Fruit fly (Drosophila melanogaster) whole organism, embryonic: ENCODE measurements around the gene CG43345.

Source experiments
- Ada2b ChIP-seq: fragments of 200-800 bp; sonication (Bioruptor generic); IDR thresholded peaks from 2 replicates; pipeline ENCODE4 v1.3.6; 2022; ENCODE audit warnings: missing biosample characterization, missing genetic modification characterization
- Adf1 ChIP-seq: fragments of 200-800 bp; sonication (Bioruptor generic); IDR thresholded peaks from 2 replicates; pipeline ENCODE4 v1.3.6; 2022; ENCODE audit warnings: missing biosample characterization, missing genetic modification characterization
- B-H1 ChIP-seq: fragments of 200-800 bp; sonication (Bioruptor generic); IDR thresholded peaks from 3 replicates; pipeline ENCODE4 v1.3.6; 2022; ENCODE audit warnings: missing biosample characterization, missing genetic modification characterization
- BtbVII ChIP-seq: fragments of 200-800 bp; sonication (Bioruptor generic); optimal IDR thresholded peaks from 3 replicates; lab custom pipeline; 2017; ENCODE audit warnings: missing biosample characterization, mild to moderate bottlenecking, missing genetic modification characterization
- CG10462 ChIP-seq: fragments of 200-800 bp; sonication (Bioruptor generic); optimal IDR thresholded peaks from 2 replicates; lab custom pipeline; 2016; ENCODE audit warnings: missing biosample characterization, missing genetic modification characterization
- CG11456 ChIP-seq: fragments of 200-800 bp; sonication (Bioruptor generic); IDR thresholded peaks from 3 replicates; pipeline ENCODE4 v1.3.6; 2022; ENCODE audit warnings: missing biosample characterization, missing genetic modification characterization
- CG12104 ChIP-seq: fragments of 200-800 bp; sonication (Bioruptor generic); optimal IDR thresholded peaks from 3 replicates; lab custom pipeline; 2016; ENCODE audit warnings: missing biosample characterization, missing genetic modification characterization
- CG13123 ChIP-seq: fragments of 200-800 bp; sonication (Bioruptor generic); optimal IDR thresholded peaks from 2 replicates; lab custom pipeline; 2016; ENCODE audit warnings: missing biosample characterization, missing genetic modification characterization
- CG14050 ChIP-seq: fragments of 200-800 bp; sonication (Bioruptor generic); IDR thresholded peaks from 3 replicates; pipeline ENCODE4 v1.3.6; 2022; ENCODE audit warnings: missing biosample characterization, missing genetic modification characterization
- CG14710 ChIP-seq: fragments of 200-800 bp; sonication (Bioruptor generic); optimal IDR thresholded peaks from 3 replicates; lab custom pipeline; 2019; ENCODE audit warnings: missing biosample characterization, mild to moderate bottlenecking, missing genetic modification characterization, moderate library complexity
- CG1602 ChIP-seq: fragments of 200-800 bp; sonication (Bioruptor generic); optimal IDR thresholded peaks from 3 replicates; lab custom pipeline; 2016; ENCODE audit warnings: missing biosample characterization, missing genetic modification characterization
- CG17186 ChIP-seq: fragments of 200-800 bp; sonication (Bioruptor generic); optimal IDR thresholded peaks from 3 replicates; lab custom pipeline; 2017; ENCODE audit warnings: missing biosample characterization, missing genetic modification reagents, missing genetic modification characterization
- CG17385 ChIP-seq: fragments of 200-800 bp; sonication (Bioruptor generic); optimal IDR thresholded peaks from 3 replicates; lab custom pipeline; 2018; ENCODE audit warnings: missing biosample characterization, mild to moderate bottlenecking, missing genetic modification characterization
- CG18599 ChIP-seq: fragments of 200-800 bp; sonication (Bioruptor generic); optimal IDR thresholded peaks from 3 replicates; lab custom pipeline; 2017; ENCODE audit warnings: missing biosample characterization, missing genetic modification characterization, mild to moderate bottlenecking, moderate library complexity, missing genetic modification reagents
- CG18619 ChIP-seq: fragments of 200-800 bp; sonication (Bioruptor generic); optimal IDR thresholded peaks from 3 replicates; lab custom pipeline; 2017; ENCODE audit warnings: missing biosample characterization, mild to moderate bottlenecking, missing genetic modification characterization
- CG31365 ChIP-seq: fragments of 200-800 bp; sonication (Bioruptor generic); optimal IDR thresholded peaks from 2 replicates; lab custom pipeline; 2018; ENCODE audit warnings: missing biosample characterization, mild to moderate bottlenecking, missing genetic modification characterization
- CG33557 ChIP-seq: fragments of 200-800 bp; sonication (Bioruptor generic); optimal IDR thresholded peaks from 2 replicates; lab custom pipeline; 2019; ENCODE audit warnings: missing biosample characterization, mild to moderate bottlenecking, missing genetic modification characterization, moderate library complexity
- CG34422 ChIP-seq: fragments of 200-800 bp; sonication (Bioruptor generic); IDR thresholded peaks from 3 replicates; pipeline ENCODE4 v1.3.6; 2022; ENCODE audit warnings: missing biosample characterization, missing genetic modification characterization
- CG6175 ChIP-seq: fragments of 200-800 bp; sonication (Bioruptor generic); IDR thresholded peaks from 3 replicates; pipeline ENCODE4 v1.3.6; 2022; ENCODE audit warnings: missing biosample characterization, missing genetic modification characterization
- CG6683 ChIP-seq: fragments of 200-800 bp; sonication (Bioruptor generic); optimal IDR thresholded peaks from 2 replicates; lab custom pipeline; 2017; ENCODE audit warnings: missing biosample characterization, mild to moderate bottlenecking, missing genetic modification characterization, missing genetic modification reagents
- CG7786 ChIP-seq: fragments of 200-800 bp; sonication (Bioruptor generic); optimal IDR thresholded peaks from 2 replicates; lab custom pipeline; 2016; ENCODE audit warnings: missing biosample characterization, missing genetic modification characterization
- CG8290 ChIP-seq, 3 experiments: fragments of 200-800 bp; sonication (Bioruptor generic); optimal IDR thresholded peaks; 2 replicates each; lab custom pipeline; 2016 to 2019; ENCODE audit warnings: missing biosample characterization in 3 of 3, missing genetic modification characterization in 3 of 3, mild to moderate bottlenecking in 2 of 3, moderate library complexity in 1 of 3
- CG9876 ChIP-seq: fragments of 200-800 bp; sonication (Bioruptor generic); optimal IDR thresholded peaks from 2 replicates; lab custom pipeline; 2016; ENCODE audit warnings: missing biosample characterization, missing genetic modification characterization
- Camta ChIP-seq: fragments of 200-800 bp; sonication (Bioruptor generic); optimal IDR thresholded peaks from 2 replicates; lab custom pipeline; 2016; ENCODE audit warnings: missing biosample characterization, missing genetic modification characterization
- Dip3 ChIP-seq: fragments of 200-800 bp; sonication (Bioruptor generic); optimal IDR thresholded peaks from 3 replicates; lab custom pipeline; 2016; ENCODE audit warnings: missing biosample characterization, missing genetic modification characterization
- Ets97D ChIP-seq: fragments of 200-800 bp; sonication (Bioruptor generic); optimal IDR thresholded peaks from 3 replicates; lab custom pipeline; 2016; ENCODE audit warnings: missing biosample characterization, missing genetic modification characterization
- Hr51 ChIP-seq, 2 experiments: fragments of 200-800 bp; sonication (Bioruptor generic); optimal IDR thresholded peaks; 2 replicates in 1 of 2; 3 replicates in 1 of 2; lab custom pipeline; 2016 to 2018; ENCODE audit warnings: missing biosample characterization in 2 of 2, missing genetic modification characterization in 2 of 2, mild to moderate bottlenecking in 1 of 2, moderate library complexity in 1 of 2
- MTF-1 ChIP-seq: fragments of 200-800 bp; sonication (Bioruptor generic); optimal IDR thresholded peaks from 2 replicates; lab custom pipeline; 2018; ENCODE audit warnings: missing biosample characterization, mild to moderate bottlenecking, missing genetic modification characterization, borderline replicate concordance
- Max ChIP-seq: fragments of 200-800 bp; sonication (Bioruptor generic); optimal IDR thresholded peaks from 2 replicates; lab custom pipeline; 2016; ENCODE audit warnings: missing biosample characterization, mild to moderate bottlenecking, missing genetic modification characterization
- Myb ChIP-seq: fragments of 200-800 bp; sonication (Bioruptor generic); optimal IDR thresholded peaks from 2 replicates; lab custom pipeline; 2016; ENCODE audit warnings: missing biosample characterization, missing genetic modification characterization
- NC2β ChIP-seq: fragments of 200-800 bp; sonication (Bioruptor generic); optimal IDR thresholded peaks from 2 replicates; lab custom pipeline; 2016; ENCODE audit warnings: missing biosample characterization, missing genetic modification characterization
- NFAT ChIP-seq: fragments of 200-800 bp; sonication (Bioruptor generic); IDR thresholded peaks from 2 replicates; pipeline ENCODE4 v1.3.6; 2022; ENCODE audit warnings: missing biosample characterization, missing genetic modification characterization
- NfI ChIP-seq: fragments of 200-800 bp; sonication (Bioruptor generic); optimal IDR thresholded peaks from 3 replicates; lab custom pipeline; 2018; ENCODE audit warnings: missing biosample characterization, mild to moderate bottlenecking, missing genetic modification characterization, moderate library complexity
- Oli ChIP-seq: fragments of 200-800 bp; sonication (Bioruptor generic); optimal IDR thresholded peaks from 2 replicates; lab custom pipeline; 2018; ENCODE audit warnings: missing biosample characterization, mild to moderate bottlenecking, missing genetic modification characterization, moderate library complexity
- Optix ChIP-seq: fragments of 200-800 bp; sonication (Bioruptor generic); IDR thresholded peaks from 3 replicates; pipeline ENCODE4 v1.3.6; 2022; ENCODE audit warnings: missing biosample characterization, missing genetic modification characterization
- TFAM ChIP-seq: fragments of 200-800 bp; sonication (Bioruptor generic); optimal IDR thresholded peaks from 2 replicates; lab custom pipeline; 2017; ENCODE audit warnings: missing biosample characterization, missing genetic modification characterization, inconsistent platforms
- Xrp1 ChIP-seq: fragments of 200-800 bp; sonication (Bioruptor generic); IDR thresholded peaks from 2 replicates; pipeline ENCODE4 v1.3.6; 2022; ENCODE audit warnings: missing biosample characterization, missing genetic modification characterization
- crc ChIP-seq: fragments of 200-800 bp; sonication (Bioruptor generic); optimal IDR thresholded peaks from 2 replicates; lab custom pipeline; 2016; ENCODE audit warnings: missing biosample characterization, missing genetic modification characterization
- ems ChIP-seq: fragments of 200-800 bp; sonication (Bioruptor generic); optimal IDR thresholded peaks from 3 replicates; lab custom pipeline; 2016; ENCODE audit warnings: missing biosample characterization, missing genetic modification characterization
- en ChIP-seq: fragments of 200-800 bp; sonication (Bioruptor generic); optimal IDR thresholded peaks from 2 replicates; lab custom pipeline; 2016; ENCODE audit warnings: missing biosample characterization, missing genetic modification characterization
- gro ChIP-seq: fragments of 200-800 bp; sonication (Bioruptor generic); optimal IDR thresholded peaks from 2 replicates; lab custom pipeline; 2016; ENCODE audit warnings: missing biosample characterization, missing genetic modification characterization
- gt ChIP-seq: fragments of 200-800 bp; sonication (Bioruptor generic); IDR thresholded peaks from 2 replicates; pipeline ENCODE4 v1.3.6; 2022; ENCODE audit warnings: missing biosample characterization, missing genetic modification characterization
- ken ChIP-seq: fragments of 200-800 bp; sonication (Bioruptor generic); IDR thresholded peaks from 3 replicates; pipeline ENCODE4 v1.3.6; 2022; ENCODE audit warnings: missing biosample characterization, missing genetic modification characterization
- lab ChIP-seq: fragments of 200-800 bp; sonication (Bioruptor generic); optimal IDR thresholded peaks from 3 replicates; lab custom pipeline; 2017; ENCODE audit warnings: missing biosample characterization, missing genetic modification characterization, mild to moderate bottlenecking, moderate library complexity, missing genetic modification reagents
- maf-S ChIP-seq: fragments of 200-800 bp; sonication (Bioruptor generic); optimal IDR thresholded peaks from 2 replicates; lab custom pipeline; 2016; ENCODE audit warnings: missing biosample characterization, missing genetic modification characterization
- mam ChIP-seq: fragments of 200-800 bp; sonication (Bioruptor generic); optimal IDR thresholded peaks from 3 replicates; lab custom pipeline; 2016; ENCODE audit warnings: missing biosample characterization, missing genetic modification characterization
- mirr ChIP-seq: fragments of 200-800 bp; sonication (Bioruptor generic); optimal IDR thresholded peaks from 3 replicates; lab custom pipeline; 2018; ENCODE audit warnings: missing biosample characterization, mild to moderate bottlenecking, missing genetic modification characterization
- sr ChIP-seq: fragments of 200-800 bp; sonication (Bioruptor generic); IDR thresholded peaks from 3 replicates; pipeline ENCODE4 v1.3.6; 2022; ENCODE audit warnings: missing biosample characterization, missing genetic modification characterization
- stwl ChIP-seq: fragments of 200-800 bp; sonication (Bioruptor generic); optimal IDR thresholded peaks from 3 replicates; lab custom pipeline; 2018; ENCODE audit warnings: missing biosample characterization, mild to moderate bottlenecking, missing genetic modification characterization, moderate library complexity
- tio ChIP-seq: fragments of 200-800 bp; sonication (Bioruptor generic); optimal IDR thresholded peaks from 2 replicates; lab custom pipeline; 2017; ENCODE audit warnings: missing biosample characterization, missing genetic modification characterization, inconsistent platforms

CG43345 gene

dm6 chr2L:21141714-21142500 is 26.5 kb downstream of the CG43345 start, which contains the start of gene Dap160 (continued):
- TF ChIP-seq stwl (tag; lab: Kevin White, UChicago) (peak; percentile 79), CG12104 (GFP tag; lab: Kevin White, UChicago) (no peak), Dip3 (no peak), CG14710 (tag; lab: Kevin White, UChicago) (no peak), mam (peak; percentile 16), CG8290 (GFP tag; optimal IDR thresholded peaks at IDR 0.05; lab: Kevin White, UChicago) (peak; percentile 26), CG8290 (tag; optimal IDR thresholded peaks at IDR 0.05; lab: Kevin White, UChicago) (no peak), CG31365 (tag; lab: Kevin White, UChicago) (no peak), ems (GFP tag; lab: Kevin White, UChicago) (no peak), CG14050 (GFP tag; lab: Robert Waterston, UW) (no peak), CG18619 (no peak), Hr51 (GFP tag; optimal IDR thresholded peaks at IDR 0.05; lab: Kevin White, UChicago) (no peak), gt (GFP tag; lab: Robert Waterston, UW) (no peak), sr (GFP tag; lab: Robert Waterston, UW) (no peak), maf-S (GFP tag; lab: Kevin White, UChicago) (no peak), CG17385 (GFP tag; lab: Kevin White, UChicago) (no peak), CG34422 (GFP tag; lab: Robert Waterston, UW) (no peak), CG13123 (GFP tag; lab: Kevin White, UChicago) (no peak), lab (GFP tag; lab: Kevin White, UChicago) (no peak), ken (GFP tag; lab: Robert Waterston, UW) (no peak), Oli (no peak), TFAM (no peak), CG6683 (GFP tag; lab: Kevin White, UChicago) (no peak), Ets97D (GFP tag; lab: Kevin White, UChicago) (peak; percentile 29), CG1602 (GFP tag; lab: Kevin White, UChicago) (no peak), B-H1 (GFP tag; lab: Robert Waterston, UW) (no peak), BtbVII (GFP tag; lab: Kevin White, UChicago) (no peak), Max (GFP tag; lab: Kevin White, UChicago) (peak; percentile 3), CG10462 (GFP tag; lab: Kevin White, UChicago) (no peak), NfI (GFP tag; lab: Kevin White, UChicago) (no peak), Xrp1 (no peak), en (GFP tag; lab: Kevin White, UChicago) (no peak), Camta (GFP tag; lab: Kevin White, UChicago) (no peak), CG6175 (GFP tag; lab: Robert Waterston, UW) (no peak), Ada2b (GFP tag; lab: Robert Waterston, UW) (no peak), gro (GFP tag; lab: Kevin White, UChicago) (no peak), Myb (peak; percentile 92), CG7786 (no peak), crc (GFP tag; lab: Kevin White, UChicago) (no peak), mirr (peak; percentile 24), NC2β (GFP tag; lab: Kevin White, UChicago) (no peak), NFAT (peak; percentile 41; the same call in 1 of the 2 replicates), MTF-1 (no peak), CG17186 (no peak), Optix (no peak), Adf1 (GFP tag; lab: Robert Waterston, UW) (no peak), CG18599 (no peak), CG9876 (GFP tag; lab: Kevin White, UChicago) (no peak), CG11456 (no peak; the same call in 2 of the 3 replicates), tio (GFP tag; lab: Kevin White, UChicago) (no peak), CG33557 (no peak)
